Fruit fly (Drosophila melanogaster): ENCODE data around the gene CG3698.

CG3698 gene

dm6 chr3L:20841465-20842109 lies 43.4 kb upstream of the CG3698 start, which contains the start of the genes CSN3 and CG11456 (continued):
- TF ChIP-seq Gsc (GFP tag; IDR thresholded peaks at IDR 0.05) (no peak), prd (optimal IDR thresholded peaks at IDR 0.05) (no peak), prd (GFP tag; IDR thresholded peaks at IDR 0.05) (peak; percentile 44; the same call in 1 of the 3 replicates), CG9609 (GFP tag; optimal IDR thresholded peaks at IDR 0.05) (peak; percentile 58), pho (GFP tag; optimal IDR thresholded peaks at IDR 0.05) (peak; percentile 49), CG16815 (GFP tag; optimal IDR thresholded peaks at IDR 0.05) (no peak), gsb (GFP tag; IDR thresholded peaks at IDR 0.05) (no peak), Camta (GFP tag; optimal IDR thresholded peaks at IDR 0.05) (peak; percentile 43), ara (GFP tag; IDR thresholded peaks at IDR 0.05) (no peak), bsh (GFP tag; optimal IDR thresholded peaks at IDR 0.05) (no peak), Doc3 (GFP tag; IDR thresholded peaks at IDR 0.05; ENCODE audit: partially characterized antibody) (peak; percentile 63; the same call in 1 of the 3 replicates), Myb (GFP tag; optimal IDR thresholded peaks at IDR 0.05) (peak; percentile 48), CG33213 (GFP tag; optimal IDR thresholded peaks at IDR 0.05) (peak; percentile 73), Bgb (GFP tag; IDR thresholded peaks at IDR 0.05; ENCODE audit: partially characterized antibody) (peak; percentile 72), dm (GFP tag; optimal IDR thresholded peaks at IDR 0.05) (no peak), schlank (tag; optimal IDR thresholded peaks at IDR 0.05) (no peak), CG17912 (GFP tag; optimal IDR thresholded peaks at IDR 0.05) (no peak), bbx (GFP tag; IDR thresholded peaks at IDR 0.05; ENCODE audit: partially characterized antibody) (peak; percentile 59), crol (GFP tag; IDR thresholded peaks at IDR 0.05) (no peak), Elba2 (GFP tag; optimal IDR thresholded peaks at IDR 0.05) (no peak), jigr1 (GFP tag; IDR thresholded peaks at IDR 0.05) (no peak), CG11085 (GFP tag; IDR thresholded peaks at IDR 0.05) (no peak), CG18262 (tag; optimal IDR thresholded peaks at IDR 0.05) (no peak), Nf-YA (GFP tag; IDR thresholded peaks at IDR 0.05) (no peak), CG30403 (GFP tag; optimal IDR thresholded peaks at IDR 0.05) (peak; percentile 58), CG16863 (GFP tag; optimal IDR thresholded peaks at IDR 0.05) (peak; percentile 18), sob (GFP tag; IDR thresholded peaks at IDR 0.05) (peak; percentile 75; the same call in 1 of the 2 replicates), gfzf (GFP tag; optimal IDR thresholded peaks at IDR 0.05) (peak; percentile 21), Hr39 (optimal IDR thresholded peaks at IDR 0.05) (no peak), Blimp-1 (GFP tag; optimal IDR thresholded peaks at IDR 0.05) (no peak), vfl (GFP tag; optimal IDR thresholded peaks at IDR 0.05) (peak; percentile 55), ab (GFP tag; optimal IDR thresholded peaks at IDR 0.05) (no peak), CG10979 (tag; optimal IDR thresholded peaks at IDR 0.05) (no peak), D19A (tag; optimal IDR thresholded peaks at IDR 0.05) (peak; percentile 94), cwo (GFP tag; optimal IDR thresholded peaks at IDR 0.05) (no peak), CG17612 (GFP tag; IDR thresholded peaks at IDR 0.05) (no peak), amos (GFP tag; IDR thresholded peaks at IDR 0.05; ENCODE audit: partially characterized antibody) (peak; percentile 74), Max (GFP tag; optimal IDR thresholded peaks at IDR 0.05) (peak; percentile 58), CG9932 (GFP tag; IDR thresholded peaks at IDR 0.05) (peak; percentile 75), CG32767 (GFP tag; IDR thresholded peaks at IDR 0.05) (no peak), CG10543 (GFP tag; optimal IDR thresholded peaks at IDR 0.05) (no peak), CG12391 (tag; optimal IDR thresholded peaks at IDR 0.05) (peak; percentile 61), ems (GFP tag; optimal IDR thresholded peaks at IDR 0.05) (no peak), CG4820 (GFP tag; optimal IDR thresholded peaks at IDR 0.05) (peak; percentile 34), slbo (GFP tag; IDR thresholded peaks at IDR 0.05) (peak; percentile 67), HLH4C (GFP tag; IDR thresholded peaks at IDR 0.05; ENCODE audit: partially characterized antibody) (peak; percentile 83), gro (GFP tag; optimal IDR thresholded peaks at IDR 0.05) (peak; percentile 28), Nf-YC (tag; optimal IDR thresholded peaks at IDR 0.05) (no peak), CG13894 (tag; optimal IDR thresholded peaks at IDR 0.05) (peak; percentile 70), Mes4 (GFP tag; optimal IDR thresholded peaks at IDR 0.05) (peak; percentile 6), CG31388 (GFP tag; optimal IDR thresholded peaks at IDR 0.05) (no peak)

Data from whole organism, embryonic.